Fruit fly (Drosophila melanogaster) whole organism, embryonic: ENCODE measurements around the gene Sidpn.

Source experiments
- Ada2b ChIP-seq: fragments of 200-800 bp; sonication (Bioruptor generic); IDR thresholded peaks from 2 replicates; pipeline ENCODE4 v1.3.6; 2022; ENCODE audit warnings: missing biosample characterization, missing genetic modification characterization
- Aef1 ChIP-seq: fragments of 200-800 bp; sonication (Bioruptor generic); IDR thresholded peaks from 3 replicates; pipeline ENCODE4 v1.3.6; 2022; ENCODE audit warnings: missing biosample characterization, missing genetic modification characterization
- Bgb ChIP-seq: fragments of 200-800 bp; sonication (Bioruptor generic); IDR thresholded peaks from 2 replicates; pipeline ENCODE4 v1.3.6; 2022; ENCODE audit warnings: missing biosample characterization, missing genetic modification characterization; ENCODE audit not compliant: partially characterized antibody
- CG10267 ChIP-seq: fragments of 200-800 bp; sonication (Bioruptor generic); optimal IDR thresholded peaks from 2 replicates; lab custom pipeline; 2018; ENCODE audit warnings: missing biosample characterization, mild to moderate bottlenecking, missing genetic modification characterization, moderate library complexity
- CG11504 ChIP-seq: fragments of 200-800 bp; sonication (Bioruptor generic); optimal IDR thresholded peaks from 3 replicates; lab custom pipeline; 2019; ENCODE audit warnings: missing biosample characterization, mild to moderate bottlenecking, missing genetic modification characterization, moderate library complexity
- CG12071 ChIP-seq: fragments of 200-800 bp; sonication (Bioruptor generic); optimal IDR thresholded peaks from 3 replicates; lab custom pipeline; 2018; ENCODE audit warnings: missing biosample characterization, mild to moderate bottlenecking, missing genetic modification characterization
- CG14441 ChIP-seq: fragments of 200-800 bp; sonication (Bioruptor generic); IDR thresholded peaks from 2 replicates; pipeline ENCODE4 v1.3.6; 2022; ENCODE audit warnings: missing biosample characterization, missing genetic modification characterization
- CG15011 ChIP-seq: fragments of 200-800 bp; sonication (Bioruptor generic); optimal IDR thresholded peaks from 3 replicates; lab custom pipeline; 2018; ENCODE audit warnings: missing biosample characterization, mild to moderate bottlenecking, missing genetic modification characterization
- CG15601 ChIP-seq: fragments of 200-800 bp; sonication (Bioruptor generic); optimal IDR thresholded peaks from 3 replicates; lab custom pipeline; 2019; ENCODE audit warnings: missing biosample characterization, mild to moderate bottlenecking, missing genetic modification characterization, moderate library complexity
- CG2120 ChIP-seq: fragments of 200-800 bp; sonication (Bioruptor generic); optimal IDR thresholded peaks from 3 replicates; lab custom pipeline; 2016; ENCODE audit warnings: missing biosample characterization, missing genetic modification characterization
- CG2129 ChIP-seq: fragments of 200-800 bp; sonication (Bioruptor generic); IDR thresholded peaks from 2 replicates; pipeline ENCODE4 v1.3.6; 2022; ENCODE audit warnings: missing biosample characterization, missing genetic modification characterization; ENCODE audit not compliant: partially characterized antibody
- CG34376 ChIP-seq: fragments of 200-800 bp; sonication (Bioruptor generic); optimal IDR thresholded peaks from 2 replicates; lab custom pipeline; 2018; ENCODE audit warnings: missing biosample characterization, mild to moderate bottlenecking, missing genetic modification characterization
- CG3995 ChIP-seq: fragments of 200-800 bp; sonication (Bioruptor generic); optimal IDR thresholded peaks from 3 replicates; lab custom pipeline; 2016; ENCODE audit warnings: missing biosample characterization, missing genetic modification characterization
- CG4854 ChIP-seq: fragments of 200-800 bp; sonication (Bioruptor generic); optimal IDR thresholded peaks from 2 replicates; lab custom pipeline; 2016; ENCODE audit warnings: missing biosample characterization, missing genetic modification characterization, inconsistent platforms
- CG5180 ChIP-seq: fragments of 200-800 bp; sonication (Bioruptor generic); optimal IDR thresholded peaks from 3 replicates; lab custom pipeline; 2017; ENCODE audit warnings: missing biosample characterization, missing genetic modification characterization, mild to moderate bottlenecking, moderate library complexity, missing genetic modification reagents
- CG5953 ChIP-seq: fragments of 200-800 bp; sonication (Bioruptor generic); IDR thresholded peaks from 2 replicates; pipeline ENCODE4 v1.3.6; 2022; ENCODE audit warnings: missing biosample characterization, missing genetic modification characterization
- CG6254 ChIP-seq: fragments of 200-800 bp; sonication (Bioruptor generic); optimal IDR thresholded peaks from 3 replicates; lab custom pipeline; 2017; ENCODE audit warnings: mild to moderate bottlenecking, missing biosample characterization, missing genetic modification reagents, missing genetic modification characterization
- CG6689 ChIP-seq: fragments of 200-800 bp; sonication (Bioruptor generic); IDR thresholded peaks from 2 replicates; pipeline ENCODE4 v1.3.6; 2022; ENCODE audit warnings: missing biosample characterization, missing genetic modification characterization
- CG9609 ChIP-seq: fragments of 200-800 bp; sonication (Bioruptor generic); optimal IDR thresholded peaks from 3 replicates; lab custom pipeline; 2016; ENCODE audit warnings: missing biosample characterization, missing genetic modification characterization
- E2f1 ChIP-seq: fragments of 200-800 bp; sonication (Bioruptor generic); IDR thresholded peaks from 2 replicates; pipeline ENCODE4 v1.3.6; 2022; ENCODE audit warnings: missing biosample characterization, missing genetic modification characterization
- Gug ChIP-seq: fragments of 200-800 bp; sonication (Bioruptor generic); IDR thresholded peaks from 4 replicates; pipeline ENCODE4 v1.3.6; 2022; ENCODE audit warnings: missing biosample characterization, missing genetic modification characterization
- HHEX ChIP-seq: fragments of 200-800 bp; sonication (Bioruptor generic); optimal IDR thresholded peaks from 3 replicates; lab custom pipeline; 2017; ENCODE audit warnings: missing biosample characterization, mild to moderate bottlenecking, missing genetic modification characterization, missing genetic modification reagents
- HLH3B ChIP-seq: fragments of 200-800 bp; sonication (Bioruptor generic); IDR thresholded peaks from 2 replicates; pipeline ENCODE4 v1.3.6; 2022; ENCODE audit warnings: missing biosample characterization, missing genetic modification characterization
- Hsf ChIP-seq: fragments of 200-800 bp; sonication (Bioruptor generic); optimal IDR thresholded peaks from 3 replicates; lab custom pipeline; 2016; ENCODE audit warnings: missing biosample characterization, missing genetic modification characterization
- Med ChIP-seq: fragments of 200-800 bp; sonication (Bioruptor generic); peaks from one replicate; lab custom pipeline; 2016; ENCODE audit warnings: missing biosample characterization, missing genetic modification characterization, mild to moderate bottlenecking, inconsistent platforms, moderate library complexity
- Mrtf ChIP-seq: fragments of 200-800 bp; sonication (Bioruptor generic); IDR thresholded peaks from 3 replicates; pipeline ENCODE4 v1.3.6; 2022; ENCODE audit warnings: missing biosample characterization, missing genetic modification characterization
- NK7.1 ChIP-seq: fragments of 200-800 bp; sonication (Bioruptor generic); optimal IDR thresholded peaks from 3 replicates; lab custom pipeline; 2016; ENCODE audit warnings: missing biosample characterization, missing genetic modification characterization
- NfI ChIP-seq: fragments of 200-800 bp; sonication (Bioruptor generic); optimal IDR thresholded peaks from 3 replicates; lab custom pipeline; 2018; ENCODE audit warnings: missing biosample characterization, mild to moderate bottlenecking, missing genetic modification characterization, moderate library complexity
- Usf ChIP-seq: fragments of 200-800 bp; sonication (Bioruptor generic); optimal IDR thresholded peaks from 2 replicates; lab custom pipeline; 2017; ENCODE audit warnings: missing genotype, missing biosample characterization, missing genetic modification characterization
- ac ChIP-seq: fragments of 200-800 bp; sonication (Bioruptor generic); optimal IDR thresholded peaks from 3 replicates; lab custom pipeline; 2017; ENCODE audit warnings: missing biosample characterization, mild to moderate bottlenecking, missing genetic modification characterization
- az2 ChIP-seq: fragments of 200-800 bp; sonication (Bioruptor generic); optimal IDR thresholded peaks from 3 replicates; lab custom pipeline; 2016; ENCODE audit warnings: missing biosample characterization, missing genetic modification characterization
- br ChIP-seq: fragments of >200 bp; optimal IDR thresholded peaks from 2 replicates; lab custom pipeline; 2017
- corto ChIP-seq: fragments of 200-800 bp; sonication (Bioruptor generic); optimal IDR thresholded peaks from 2 replicates; lab custom pipeline; 2016; ENCODE audit warnings: missing biosample characterization, mild to moderate bottlenecking, missing genetic modification characterization, moderate library complexity
- dan ChIP-seq: fragments of 200-800 bp; sonication (Bioruptor generic); IDR thresholded peaks from 2 replicates; pipeline ENCODE4 v1.3.6; 2022; ENCODE audit warnings: missing biosample characterization, missing genetic modification characterization
- danr ChIP-seq: fragments of 200-800 bp; sonication (Bioruptor generic); IDR thresholded peaks from 2 replicates; pipeline ENCODE4 v1.3.6; 2022; ENCODE audit warnings: missing biosample characterization, missing genetic modification characterization
- dmrt11E ChIP-seq: fragments of 200-800 bp; sonication (Bioruptor generic); optimal IDR thresholded peaks from 3 replicates; lab custom pipeline; 2018; ENCODE audit warnings: missing biosample characterization, mild to moderate bottlenecking, missing genetic modification characterization, moderate library complexity
- en ChIP-seq: fragments of 200-800 bp; sonication (Bioruptor generic); optimal IDR thresholded peaks from 2 replicates; lab custom pipeline; 2016; ENCODE audit warnings: missing biosample characterization, missing genetic modification characterization
- eyg ChIP-seq: fragments of 200-800 bp; sonication (Bioruptor generic); optimal IDR thresholded peaks from 3 replicates; lab custom pipeline; 2016; ENCODE audit warnings: missing biosample characterization, missing genetic modification characterization
- fd102C ChIP-seq: fragments of 200-800 bp; sonication (Bioruptor generic); optimal IDR thresholded peaks from 2 replicates; lab custom pipeline; 2018; ENCODE audit warnings: missing biosample characterization, mild to moderate bottlenecking, missing genetic modification characterization, moderate library complexity
- fd3F ChIP-seq: fragments of 200-800 bp; sonication (Bioruptor generic); optimal IDR thresholded peaks from 2 replicates; lab custom pipeline; 2018; ENCODE audit warnings: missing biosample characterization, mild to moderate bottlenecking, missing genetic modification characterization, moderate library complexity
- mirr ChIP-seq: fragments of 200-800 bp; sonication (Bioruptor generic); optimal IDR thresholded peaks from 3 replicates; lab custom pipeline; 2018; ENCODE audit warnings: missing biosample characterization, mild to moderate bottlenecking, missing genetic modification characterization
- pnt ChIP-seq: fragments of 200-800 bp; sonication (Bioruptor generic); optimal IDR thresholded peaks from 3 replicates; lab custom pipeline; 2016; ENCODE audit warnings: missing biosample characterization, missing genetic modification characterization
- psq ChIP-seq: fragments of 200-800 bp; sonication (Bioruptor generic); optimal IDR thresholded peaks from 2 replicates; lab custom pipeline; 2017; ENCODE audit warnings: missing biosample characterization, missing genetic modification characterization
- run ChIP-seq: fragments of 200-800 bp; sonication (Bioruptor generic); optimal IDR thresholded peaks from 3 replicates; lab custom pipeline; 2018; ENCODE audit warnings: missing biosample characterization, mild to moderate bottlenecking, missing genetic modification characterization
- salm ChIP-seq: fragments of 200-800 bp; sonication (Bioruptor generic); optimal IDR thresholded peaks from 2 replicates; lab custom pipeline; 2018; ENCODE audit warnings: missing biosample characterization, mild to moderate bottlenecking, missing genetic modification characterization
- sisA ChIP-seq: fragments of 200-800 bp; sonication (Bioruptor generic); IDR thresholded peaks from 2 replicates; pipeline ENCODE4 v1.3.6; 2022; ENCODE audit warnings: missing biosample characterization, missing genetic modification characterization
- usp ChIP-seq: fragments of >200 bp; optimal IDR thresholded peaks from 2 replicates; lab custom pipeline; 2017; ENCODE audit warnings: missing biosample characterization, missing genetic modification characterization
- vnd ChIP-seq: fragments of 200-800 bp; sonication (Bioruptor generic); IDR thresholded peaks from 3 replicates; pipeline ENCODE4 v1.3.6; 2022; ENCODE audit warnings: missing biosample characterization, missing genetic modification characterization; ENCODE audit not compliant: partially characterized antibody
- wdn ChIP-seq: fragments of 200-800 bp; sonication (Bioruptor generic); IDR thresholded peaks from 2 replicates; pipeline ENCODE4 v1.3.6; 2022; ENCODE audit warnings: missing biosample characterization, missing genetic modification characterization

The Sidpn gene

dm6 chr2L:19021278-19022220, 6.0 kb upstream of the Sidpn start (continued):
- TF ChIP-seq E2f1 (peak; percentile 44; the same call in 1 of the 2 replicates), pnt (GFP tag; lab: Kevin White, UChicago) (peak; percentile 5), usp (GFP tag; lab: Kevin White, UChicago) (no peak), NK7.1 (GFP tag; lab: Kevin White, UChicago) (no peak), HHEX (GFP tag; lab: Kevin White, UChicago) (peak; percentile 71), mirr (GFP tag; lab: Kevin White, UChicago) (peak; percentile 49), CG6254 (GFP tag; lab: Kevin White, UChicago) (peak; percentile 49), NfI (peak; percentile 83), Med (GFP tag; lab: Kevin White, UChicago) (peak; percentile 73), dan (GFP tag; lab: Robert Waterston, UW) (no peak), CG6689 (GFP tag; lab: Robert Waterston, UW) (peak; percentile 71), CG9609 (no peak), en (GFP tag; lab: Kevin White, UChicago) (no peak), CG14441 (no peak), Aef1 (peak; percentile 41; the same call in 2 of the 3 replicates), dmrt11E (tag; lab: Kevin White, UChicago) (peak; percentile 55), CG3995 (GFP tag; lab: Kevin White, UChicago) (no peak), Ada2b (GFP tag; lab: Robert Waterston, UW) (peak; percentile 65), ac (GFP tag; lab: Kevin White, UChicago) (no peak), Mrtf (GFP tag; lab: Robert Waterston, UW) (0 out of 3 replicates have a peak, but pooled peaks have one; percentile 26), CG5953 (GFP tag; lab: Robert Waterston, UW) (no peak), vnd (no peak), Hsf (GFP tag; lab: Kevin White, UChicago) (peak; percentile 71), CG11504 (peak; percentile 86), salm (tag; lab: Kevin White, UChicago) (peak; percentile 57), Gug (GFP tag; lab: Robert Waterston, UW) (peak; percentile 53; the same call in 1 of the 4 replicates), CG4854 (GFP tag; lab: Kevin White, UChicago) (peak; percentile 17), sisA (GFP tag; lab: Robert Waterston, UW) (peak; percentile 49), CG5180 (GFP tag; lab: Kevin White, UChicago) (peak; percentile 58), CG12071 (GFP tag; lab: Kevin White, UChicago) (peak; percentile 56), danr (GFP tag; lab: Robert Waterston, UW) (peak; percentile 51; the same call in 1 of the 2 replicates), CG15011 (GFP tag; lab: Kevin White, UChicago) (peak; percentile 67), psq (no peak), eyg (GFP tag; lab: Kevin White, UChicago) (no peak), CG34376 (peak; percentile 80), CG2129 (GFP tag; lab: Robert Waterston, UW) (no peak), CG15601 (tag; lab: Kevin White, UChicago) (peak; percentile 84), fd102C (GFP tag; lab: Kevin White, UChicago) (no peak), br (lab: Kevin White, UChicago) (no peak), fd3F (GFP tag; lab: Kevin White, UChicago) (peak; percentile 80), HLH3B (GFP tag; lab: Robert Waterston, UW) (peak; percentile 58; the same call in 1 of the 2 replicates), Usf (GFP tag; lab: Kevin White, UChicago) (peak; percentile 32), wdn (peak; percentile 47; the same call in 1 of the 2 replicates), az2 (peak; percentile 75), corto (peak; percentile 56), run (peak; percentile 72), CG10267 (tag; lab: Kevin White, UChicago) (peak; percentile 68), CG2120 (GFP tag; lab: Kevin White, UChicago) (peak; percentile 76), Bgb (GFP tag; lab: Robert Waterston, UW) (no peak)
